1 fruit fly cellular context compared by ENCODE assay signal in the genomic region with DNA sequence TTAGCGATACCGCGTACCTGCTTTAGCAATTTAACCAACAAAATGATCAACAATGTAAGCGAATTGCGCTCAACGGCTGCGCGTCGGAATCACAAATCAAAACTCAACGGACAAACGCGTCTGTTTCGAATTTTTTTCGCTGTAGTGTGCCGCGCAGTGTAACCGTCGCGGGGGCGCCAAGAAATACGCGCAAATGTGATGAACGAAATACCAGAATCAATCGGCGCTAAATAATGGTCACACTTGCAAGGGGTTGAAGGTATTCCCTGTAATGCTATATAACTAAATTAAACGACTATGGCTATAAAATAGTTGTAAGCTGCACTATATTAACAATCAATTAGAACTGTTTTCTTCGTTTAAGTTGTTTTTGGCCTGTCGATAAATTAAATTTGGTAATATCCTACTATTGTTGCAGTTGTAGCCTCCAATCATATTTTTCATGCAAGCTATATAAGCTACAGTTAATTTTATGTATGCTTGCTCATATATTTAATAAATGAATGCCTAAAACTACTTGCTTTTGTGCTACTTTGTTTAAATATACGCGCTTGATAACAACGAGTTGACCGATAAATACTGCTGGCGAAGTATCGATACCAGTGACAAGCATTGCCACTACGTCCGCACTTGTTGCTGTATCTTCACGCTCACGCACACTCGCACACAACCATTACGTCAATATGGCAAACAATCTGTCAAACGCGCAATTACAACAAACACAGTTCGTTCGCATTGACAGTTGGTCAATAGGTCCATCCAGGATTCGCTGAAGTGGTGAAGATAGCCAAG.
A peak's percentile ranks its signal among the peaks of the same experiment; 100 is the strongest.
TF ChIP-seq lines count a peak whose summit lies in the region.

A gene (minus strand): TSS at position 190 of the 792 bp plus-strand sequence.
A gene (plus strand): TSS at position 699 of the 792 bp plus-strand sequence.

TF ChIP-seq in whole organism, embryonic, 481 proteins besides CTCF, POLR2A, EP300 and RAD21 (continued from another document and continues in another):
- no peak; the same call in 1 of the 2 replicates for TF ChIP-seq rib (GFP tag; IDR thresholded peaks at IDR 0.05; lab: Robert Waterston, UW)
- no peak for TF ChIP-seq Stat92E (GFP tag; optimal IDR thresholded peaks at IDR 0.05; lab: Kevin White, UChicago)
- TF ChIP-seq CG9797 (GFP tag; optimal IDR thresholded peaks at IDR 0.05; lab: Kevin White, UChicago) = peak; percentile 90
- TF ChIP-seq dysf (GFP tag; IDR thresholded peaks at IDR 0.05; lab: Robert Waterston, UW) = peak; percentile 48; the same call in 1 of the 3 replicates
- TF ChIP-seq jigr1 (GFP tag; IDR thresholded peaks at IDR 0.05; lab: Robert Waterston, UW) = no peak
- TF ChIP-seq CG10147 (GFP tag; optimal IDR thresholded peaks at IDR 0.05; lab: Kevin White, UChicago) = peak; percentile 37
- TF ChIP-seq CG33213 (GFP tag; optimal IDR thresholded peaks at IDR 0.05; lab: Kevin White, UChicago) = peak; percentile 49
- TF ChIP-seq cad (GFP tag; optimal IDR thresholded peaks at IDR 0.05; lab: Kevin White, UChicago) = no peak
- peak; percentile 47 for TF ChIP-seq bcd (GFP tag; optimal IDR thresholded peaks at IDR 0.05; lab: Kevin White, UChicago)
- no peak for TF ChIP-seq Oaz (GFP tag; IDR thresholded peaks at IDR 0.05; lab: Robert Waterston, UW)
- peak; percentile 68 for TF ChIP-seq zfh1 (GFP tag; IDR thresholded peaks at IDR 0.05; lab: Robert Waterston, UW)
- TF ChIP-seq CG8089 (GFP tag; optimal IDR thresholded peaks at IDR 0.05; lab: Kevin White, UChicago) = peak; percentile 17
- peak; percentile 63 for TF ChIP-seq CG10267 (tag; optimal IDR thresholded peaks at IDR 0.05; lab: Kevin White, UChicago)
- peak; percentile 42 for TF ChIP-seq ranshi (GFP tag; IDR thresholded peaks at IDR 0.05; lab: Robert Waterston, UW)
- no peak for TF ChIP-seq exex (tag; optimal IDR thresholded peaks at IDR 0.05; lab: Kevin White, UChicago)
- peak; percentile 50 for TF ChIP-seq CG10366 (GFP tag; IDR thresholded peaks at IDR 0.05; lab: Robert Waterston, UW)
- TF ChIP-seq Abd-B (GFP tag; optimal IDR thresholded peaks at IDR 0.05; lab: Kevin White, UChicago) = peak; percentile 34
- TF ChIP-seq BtbVII (GFP tag; optimal IDR thresholded peaks at IDR 0.05; lab: Kevin White, UChicago) = peak; percentile 60
- no peak for TF ChIP-seq Spps (tag; optimal IDR thresholded peaks at IDR 0.05; lab: Kevin White, UChicago)
- peak; percentile 67; the same call in 2 of the 3 replicates for TF ChIP-seq CG7963 (GFP tag; IDR thresholded peaks at IDR 0.05; lab: Robert Waterston, UW; ENCODE audit: partially characterized antibody)
- TF ChIP-seq jumu (GFP tag; optimal IDR thresholded peaks at IDR 0.05; lab: Kevin White, UChicago) = no peak
- TF ChIP-seq corto (GFP tag; optimal IDR thresholded peaks at IDR 0.05; lab: Kevin White, UChicago) = no peak
- peak; percentile 67 for TF ChIP-seq tna (GFP tag; IDR thresholded peaks at IDR 0.05; lab: Robert Waterston, UW; ENCODE audit: partially characterized antibody)
- TF ChIP-seq CG12219 (GFP tag; optimal IDR thresholded peaks at IDR 0.05; lab: Kevin White, UChicago) = peak; percentile 39
- TF ChIP-seq oc (tag; optimal IDR thresholded peaks at IDR 0.05; lab: Kevin White, UChicago) = no peak
- TF ChIP-seq CG3847 (GFP tag; IDR thresholded peaks at IDR 0.05; lab: Robert Waterston, UW) = peak; percentile 50; the same call in 1 of the 2 replicates
- no peak for TF ChIP-seq Taf1 (GFP tag; IDR thresholded peaks at IDR 0.05; lab: Robert Waterston, UW)
- TF ChIP-seq hth (optimal IDR thresholded peaks at IDR 0.05; lab: Kevin White, UChicago) = no peak
- no peak for TF ChIP-seq tll (GFP tag; optimal IDR thresholded peaks at IDR 0.05; lab: Kevin White, UChicago)
- TF ChIP-seq CG4617 (GFP tag; optimal IDR thresholded peaks at IDR 0.05; lab: Kevin White, UChicago; ENCODE audit: borderline replicate concordance) = peak; percentile 47
- TF ChIP-seq sens-2 (GFP tag; IDR thresholded peaks at IDR 0.05; lab: Robert Waterston, UW) = 0 out of 2 replicates have a peak, but pooled peaks have one; percentile 35
- peak; percentile 94 for TF ChIP-seq Myb (GFP tag; optimal IDR thresholded peaks at IDR 0.05; lab: Kevin White, UChicago)
- TF ChIP-seq CG16813 (GFP tag; IDR thresholded peaks at IDR 0.05; lab: Robert Waterston, UW; ENCODE audit: partially characterized antibody) = peak; percentile 75
- TF ChIP-seq br (optimal IDR thresholded peaks at IDR 0.05; lab: Kevin White, UChicago) = no peak
- TF ChIP-seq CG30403 (GFP tag; optimal IDR thresholded peaks at IDR 0.05; lab: Kevin White, UChicago) = peak; percentile 49
- TF ChIP-seq CG18476 (GFP tag; optimal IDR thresholded peaks at IDR 0.05; lab: Kevin White, UChicago) = no peak
- TF ChIP-seq pho (GFP tag; optimal IDR thresholded peaks at IDR 0.05; lab: Kevin White, UChicago) = peak; percentile 31
- TF ChIP-seq C15 (GFP tag; IDR thresholded peaks at IDR 0.05; lab: Robert Waterston, UW) = no peak
- no peak for TF ChIP-seq grn (GFP tag; optimal IDR thresholded peaks at IDR 0.05; lab: Kevin White, UChicago)
- TF ChIP-seq NfI (GFP tag; optimal IDR thresholded peaks at IDR 0.05; lab: Kevin White, UChicago) = no peak
- peak; percentile 78 for TF ChIP-seq bbx (GFP tag; IDR thresholded peaks at IDR 0.05; lab: Robert Waterston, UW; ENCODE audit: partially characterized antibody)
- peak; percentile 47 for TF ChIP-seq fd3F (GFP tag; optimal IDR thresholded peaks at IDR 0.05; lab: Kevin White, UChicago)
- TF ChIP-seq CG10959 (GFP tag; IDR thresholded peaks at IDR 0.05; lab: Robert Waterston, UW) = peak; percentile 38; the same call in 1 of the 2 replicates
- TF ChIP-seq HLH4C (GFP tag; IDR thresholded peaks at IDR 0.05; lab: Robert Waterston, UW; ENCODE audit: partially characterized antibody) = peak; percentile 66
- no peak for TF ChIP-seq peb (GFP tag; IDR thresholded peaks at IDR 0.05; lab: Robert Waterston, UW)
- TF ChIP-seq hkb (optimal IDR thresholded peaks at IDR 0.05; lab: Kevin White, UChicago) = no peak
- TF ChIP-seq hkb (GFP tag; IDR thresholded peaks at IDR 0.05; lab: Robert Waterston, UW) = peak; percentile 62
- TF ChIP-seq CG10462 (GFP tag; optimal IDR thresholded peaks at IDR 0.05; lab: Kevin White, UChicago) = no peak
- TF ChIP-seq CG1602 (GFP tag; optimal IDR thresholded peaks at IDR 0.05; lab: Kevin White, UChicago) = peak; percentile 2
- peak; percentile 49 for TF ChIP-seq Sox102F (GFP tag; optimal IDR thresholded peaks at IDR 0.05; lab: Kevin White, UChicago)
- peak; percentile 18 for TF ChIP-seq CG12104 (GFP tag; optimal IDR thresholded peaks at IDR 0.05; lab: Kevin White, UChicago)
- TF ChIP-seq tgo (GFP tag; IDR thresholded peaks at IDR 0.05; lab: Robert Waterston, UW) = no peak
- TF ChIP-seq CG13424 (tag; optimal IDR thresholded peaks at IDR 0.05; lab: Kevin White, UChicago) = peak; percentile 52
- peak; percentile 36; the same call in 1 of the 2 replicates for TF ChIP-seq CG11696 (GFP tag; IDR thresholded peaks at IDR 0.05; lab: Robert Waterston, UW)
- TF ChIP-seq scrt (GFP tag; optimal IDR thresholded peaks at IDR 0.05; lab: Kevin White, UChicago) = peak; percentile 99
- no peak for TF ChIP-seq pan (optimal IDR thresholded peaks at IDR 0.05; lab: Kevin White, UChicago)
- TF ChIP-seq pan (GFP tag; optimal IDR thresholded peaks at IDR 0.05 in 1 of 2, IDR thresholded peaks at IDR 0.05 in 1 of 2) = peak in 1 of 2 experiments; percentile 54
- TF ChIP-seq CG42726 (GFP tag; IDR thresholded peaks at IDR 0.05; lab: Robert Waterston, UW; ENCODE audit: partially characterized antibody) = peak; percentile 60; the same call in 1 of the 2 replicates
- peak; percentile 77 for TF ChIP-seq sqz (GFP tag; optimal IDR thresholded peaks at IDR 0.05; lab: Kevin White, UChicago)
- TF ChIP-seq lov (optimal IDR thresholded peaks at IDR 0.05; lab: Kevin White, UChicago) = peak; percentile 89
- TF ChIP-seq lov (GFP tag; IDR thresholded peaks at IDR 0.05; lab: Robert Waterston, UW) = 0 out of 3 replicates have a peak, but pooled peaks have one; percentile 12
- peak; percentile 90 for TF ChIP-seq E2f2 (GFP tag; IDR thresholded peaks at IDR 0.05; lab: Robert Waterston, UW)
- no peak for TF ChIP-seq D19B (GFP tag; optimal IDR thresholded peaks at IDR 0.05; lab: Kevin White, UChicago)
- TF ChIP-seq knrl (GFP tag; IDR thresholded peaks at IDR 0.05; lab: Robert Waterston, UW; ENCODE audit: partially characterized antibody) = peak; percentile 63
- peak; percentile 46 for TF ChIP-seq Ptx1 (GFP tag; IDR thresholded peaks at IDR 0.05; lab: Robert Waterston, UW)
- no peak for TF ChIP-seq bigmax (GFP tag; optimal IDR thresholded peaks at IDR 0.05; lab: Kevin White, UChicago)
- TF ChIP-seq zfh2 (GFP tag; optimal IDR thresholded peaks at IDR 0.05; lab: Kevin White, UChicago) = peak; percentile 45
- TF ChIP-seq CG32767 (GFP tag; IDR thresholded peaks at IDR 0.05; lab: Robert Waterston, UW) = no peak
- no peak for TF ChIP-seq CG8290 (GFP tag; optimal IDR thresholded peaks at IDR 0.05; lab: Kevin White, UChicago)
- peak in 1 of 2 experiments; percentile 29 for TF ChIP-seq CG8290 (tag; optimal IDR thresholded peaks at IDR 0.05; lab: Kevin White, UChicago)
- peak; percentile 29 for TF ChIP-seq CG1792 (GFP tag; optimal IDR thresholded peaks at IDR 0.05; lab: Kevin White, UChicago)
- peak; percentile 70; the same call in 2 of the 3 replicates for TF ChIP-seq CG11695 (GFP tag; IDR thresholded peaks at IDR 0.05; lab: Robert Waterston, UW)
- TF ChIP-seq eve (GFP tag; optimal IDR thresholded peaks at IDR 0.05; lab: Kevin White, UChicago) = no peak
- TF ChIP-seq CG6272 (GFP tag; IDR thresholded peaks at IDR 0.05; lab: Robert Waterston, UW) = no peak
- no peak for TF ChIP-seq ttk (GFP tag; IDR thresholded peaks at IDR 0.05; lab: Robert Waterston, UW)
- TF ChIP-seq gro (GFP tag; optimal IDR thresholded peaks at IDR 0.05; lab: Kevin White, UChicago) = peak; percentile 74
- peak; percentile 60 for TF ChIP-seq Xbp1 (GFP tag; optimal IDR thresholded peaks at IDR 0.05; lab: Kevin White, UChicago)
- TF ChIP-seq Mrtf (GFP tag; IDR thresholded peaks at IDR 0.05; lab: Robert Waterston, UW) = no peak
- peak; percentile 62 for TF ChIP-seq CG7839 (tag; optimal IDR thresholded peaks at IDR 0.05; lab: Kevin White, UChicago)
- peak; percentile 29; the same call in 1 of the 2 replicates for TF ChIP-seq HLH3B (GFP tag; IDR thresholded peaks at IDR 0.05; lab: Robert Waterston, UW)
- peak; percentile 63 for TF ChIP-seq CG12391 (tag; optimal IDR thresholded peaks at IDR 0.05; lab: Kevin White, UChicago)
- no peak for TF ChIP-seq cas (GFP tag; IDR thresholded peaks at IDR 0.05; lab: Robert Waterston, UW)
- peak; percentile 59 for TF ChIP-seq CG15269 (tag; optimal IDR thresholded peaks at IDR 0.05; lab: Kevin White, UChicago)
- TF ChIP-seq Oli (tag; optimal IDR thresholded peaks at IDR 0.05; lab: Kevin White, UChicago) = peak; percentile 29
- TF ChIP-seq CG1529 (GFP tag; optimal IDR thresholded peaks at IDR 0.05; lab: Kevin White, UChicago) = no peak
- TF ChIP-seq ci (GFP tag; IDR thresholded peaks at IDR 0.05; lab: Robert Waterston, UW) = peak; percentile 70; the same call in 1 of the 3 replicates
- TF ChIP-seq caup (GFP tag; optimal IDR thresholded peaks at IDR 0.05; lab: Kevin White, UChicago; ENCODE audit: severe bottlenecking) = peak; percentile 49
- peak; percentile 62 for TF ChIP-seq CoRest (tag; optimal IDR thresholded peaks at IDR 0.05; lab: Kevin White, UChicago)
- TF ChIP-seq CG31224 (GFP tag; IDR thresholded peaks at IDR 0.05; lab: Robert Waterston, UW) = no peak
- no peak for TF ChIP-seq yki (optimal IDR thresholded peaks at IDR 0.05; lab: Kevin White, UChicago)
- no peak for TF ChIP-seq sc (optimal IDR thresholded peaks at IDR 0.05; lab: Kevin White, UChicago)
- TF ChIP-seq sc (GFP tag; optimal IDR thresholded peaks at IDR 0.05; lab: Kevin White, UChicago) = no peak
- peak; percentile 78 for TF ChIP-seq Bgb (GFP tag; IDR thresholded peaks at IDR 0.05; lab: Robert Waterston, UW; ENCODE audit: partially characterized antibody)
- no peak for TF ChIP-seq Dip2 (GFP tag; IDR thresholded peaks at IDR 0.05; lab: Robert Waterston, UW)
- no peak for TF ChIP-seq NC2α (GFP tag; optimal IDR thresholded peaks at IDR 0.05; lab: Kevin White, UChicago)
- TF ChIP-seq CG10209 (GFP tag; optimal IDR thresholded peaks at IDR 0.05; lab: Kevin White, UChicago) = peak; percentile 39
- TF ChIP-seq Side (GFP tag; optimal IDR thresholded peaks at IDR 0.05; lab: Kevin White, UChicago) = no peak
- TF ChIP-seq CG6791 (GFP tag; IDR thresholded peaks at IDR 0.05; lab: Robert Waterston, UW; ENCODE audit: partially characterized antibody) = peak; percentile 75; the same call in 2 of the 3 replicates
- TF ChIP-seq Fer1 (GFP tag; optimal IDR thresholded peaks at IDR 0.05; lab: Kevin White, UChicago) = peak; percentile 19
- peak; percentile 90 for TF ChIP-seq Dp (GFP tag; optimal IDR thresholded peaks at IDR 0.05; lab: Kevin White, UChicago)
- no peak for TF ChIP-seq CG17802 (tag; optimal IDR thresholded peaks at IDR 0.05; lab: Kevin White, UChicago)
- TF ChIP-seq CG1233 (GFP tag; optimal IDR thresholded peaks at IDR 0.05; lab: Kevin White, UChicago) = peak; percentile 29
- no peak for TF ChIP-seq HLH54F (GFP tag; optimal IDR thresholded peaks at IDR 0.05; lab: Kevin White, UChicago)
- TF ChIP-seq lola (GFP tag; optimal IDR thresholded peaks at IDR 0.05; lab: Kevin White, UChicago) = peak in 1 of 3 experiments; percentile 37
- no peak for TF ChIP-seq Tbp (GFP tag; optimal IDR thresholded peaks at IDR 0.05; lab: Kevin White, UChicago)
- TF ChIP-seq CG13624 (GFP tag; optimal IDR thresholded peaks at IDR 0.05; lab: Kevin White, UChicago) = peak; percentile 38
- peak; percentile 1 for TF ChIP-seq Six4 (GFP tag; optimal IDR thresholded peaks at IDR 0.05; lab: Kevin White, UChicago)
- no peak for TF ChIP-seq CG4707 (GFP tag; optimal IDR thresholded peaks at IDR 0.05; lab: Kevin White, UChicago)
- TF ChIP-seq pzg (GFP tag; optimal IDR thresholded peaks at IDR 0.05; lab: Kevin White, UChicago) = peak; percentile 89
- TF ChIP-seq NFAT (GFP tag; IDR thresholded peaks at IDR 0.05; lab: Robert Waterston, UW) = peak; percentile 45; the same call in 1 of the 2 replicates
- peak; percentile 73 for TF ChIP-seq Scr (GFP tag; IDR thresholded peaks at IDR 0.05; lab: Robert Waterston, UW; ENCODE audit: partially characterized antibody)
- TF ChIP-seq z (GFP tag; IDR thresholded peaks at IDR 0.05; lab: Robert Waterston, UW) = no peak
- peak; percentile 57; the same call in 1 of the 2 replicates for TF ChIP-seq vvl (GFP tag; IDR thresholded peaks at IDR 0.05; lab: Robert Waterston, UW)
- peak; percentile 48 for TF ChIP-seq fd96Cb (tag; optimal IDR thresholded peaks at IDR 0.05; lab: Kevin White, UChicago)
- TF ChIP-seq h (optimal IDR thresholded peaks at IDR 0.05; lab: Kevin White, UChicago) = no peak
- TF ChIP-seq CG18764 (GFP tag; optimal IDR thresholded peaks at IDR 0.05; lab: Kevin White, UChicago) = no peak
- peak; percentile 30 for TF ChIP-seq CG3163 (GFP tag; optimal IDR thresholded peaks at IDR 0.05; lab: Kevin White, UChicago)
- TF ChIP-seq Hr51 (GFP tag; optimal IDR thresholded peaks at IDR 0.05; lab: Kevin White, UChicago) = peak in 1 of 2 experiments; percentile 65
